Worm (Caenorhabditis elegans): Measurements from ENCODE around the gene F26F12.8.
A peak's percentile ranks its signal among the peaks of the same experiment; 100 is the strongest.

The F26F12.8 gene

DNA sequence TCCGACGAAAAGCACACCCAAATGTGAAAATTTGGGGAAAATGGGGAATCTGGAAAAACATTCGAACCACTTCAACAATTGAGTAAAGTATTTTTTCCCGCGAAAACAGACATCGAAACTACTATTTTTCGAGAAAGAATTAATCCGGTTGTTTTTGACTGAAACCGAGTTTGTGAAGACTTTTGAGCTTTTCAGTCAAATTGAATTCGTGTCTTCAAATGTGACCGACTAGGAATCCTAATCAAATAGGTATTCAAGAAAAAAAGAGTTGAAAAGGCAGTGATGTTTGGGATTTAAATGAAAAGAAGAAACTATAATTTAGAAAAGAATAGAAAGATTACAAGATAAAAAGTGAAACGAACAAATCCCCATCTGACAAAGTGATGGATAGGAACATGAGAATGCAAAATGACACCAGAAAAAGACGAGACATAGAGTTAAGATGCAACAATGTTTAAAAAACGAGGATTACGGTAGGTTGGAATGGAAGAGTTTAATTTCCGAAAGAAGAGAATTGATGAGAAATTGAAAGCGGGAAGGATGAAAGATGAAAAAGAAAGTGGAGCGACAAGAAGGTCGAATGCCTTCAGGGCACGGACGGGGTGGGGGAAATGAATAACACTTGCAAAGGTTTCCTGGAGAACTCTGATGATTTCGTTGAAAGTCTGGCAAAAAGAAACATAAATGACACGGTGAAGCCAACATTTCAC lies at the start of gene F26F12.8:
TSS of gene F26F12.8 (minus strand) at position 51 of the 710 bp plus-strand sequence.
- no peak for TF ChIP-seq fkh-10 (GFP tag; optimal IDR thresholded peaks at IDR 0.05)
- no peak for TF ChIP-seq R02D3.7 (tag; optimal IDR thresholded peaks at IDR 0.05)
- TF ChIP-seq elt-1 (tag; optimal IDR thresholded peaks at IDR 0.05): peak; percentile 58
- no peak for TF ChIP-seq sea-2 (GFP tag; optimal IDR thresholded peaks at IDR 0.05)

DNA sequence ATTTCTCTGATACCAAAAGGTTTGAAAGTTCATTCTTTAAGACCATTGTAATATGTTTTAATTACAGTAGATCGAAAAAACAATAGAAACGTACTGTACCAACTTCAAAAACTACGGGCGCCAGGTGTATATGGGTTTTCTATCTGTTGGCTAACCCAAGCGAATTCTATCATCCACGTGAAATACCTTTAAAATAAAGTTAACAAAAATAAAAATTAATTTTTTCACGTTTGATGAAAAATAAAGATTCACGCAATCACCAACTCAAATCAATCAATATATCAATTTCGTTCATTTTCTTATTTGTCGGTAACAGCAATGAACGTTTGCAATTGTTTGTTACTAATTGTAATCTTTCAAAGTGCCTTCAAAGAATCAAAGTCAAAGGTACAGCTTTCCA lies 44.8 kb upstream of the F26F12.8 start, which contains the start of gene C04E6.4:
TSS of gene C04E6.4 (plus strand) at position 301 of the 400 bp plus-strand sequence.
- TF ChIP-seq nhr-11 (tag; optimal IDR thresholded peaks at IDR 0.05) (no peak), nhr-12 (tag; optimal IDR thresholded peaks at IDR 0.05) (no peak), daf-12 (tag; optimal IDR thresholded peaks at IDR 0.05) (no peak), pha-4 (tag; optimal IDR thresholded peaks at IDR 0.05) (no peak), nhr-28 (tag; optimal IDR thresholded peaks at IDR 0.05) (no peak), lin-15B (tag; optimal IDR thresholded peaks at IDR 0.05) (no peak), ceh-9 (tag; optimal IDR thresholded peaks at IDR 0.05) (no peak), R02D3.7 (tag; optimal IDR thresholded peaks at IDR 0.05) (no peak), jun-1 (tag; optimal IDR thresholded peaks at IDR 0.05) (no peak), aly-2 (tag; optimal IDR thresholded peaks at IDR 0.05) (no peak), mdl-1 (tag; optimal IDR thresholded peaks at IDR 0.05) (no peak), elt-1 (tag; optimal IDR thresholded peaks at IDR 0.05) (no peak), unc-39 (tag; optimal IDR thresholded peaks at IDR 0.05) (no peak), lin-39 (tag; optimal IDR thresholded peaks at IDR 0.05) (no peak), tbx-2 (tag; optimal IDR thresholded peaks at IDR 0.05) (no peak), ztf-4 (tag; optimal IDR thresholded peaks at IDR 0.05) (no peak), nfya-1 (tag; optimal IDR thresholded peaks at IDR 0.05; ENCODE audit: insufficient read depth) (no peak), pqm-1 (tag; optimal IDR thresholded peaks at IDR 0.05) (no peak), mml-1 (tag; optimal IDR thresholded peaks at IDR 0.05) (no peak)

DNA sequence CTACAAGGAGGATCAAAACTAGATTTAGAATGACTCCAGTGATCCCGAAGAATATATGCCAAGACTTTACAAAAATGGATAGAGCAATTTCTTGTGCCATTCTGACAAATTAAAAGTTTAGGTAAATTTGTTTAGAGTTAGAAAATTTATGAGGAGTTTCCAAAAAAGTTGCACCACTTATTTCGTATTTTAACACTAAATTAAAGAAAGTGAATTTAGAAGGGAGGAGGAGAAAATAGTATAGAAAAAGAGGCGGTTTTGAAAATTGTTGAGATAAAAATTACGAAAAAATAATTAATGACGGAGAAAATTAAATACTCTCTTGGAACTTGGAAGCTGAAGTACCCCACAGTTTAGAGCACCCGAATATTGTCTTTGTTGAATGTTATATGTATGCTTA lies 43.9 kb upstream of the F26F12.8 start, which contains the start of gene srd-15:
TSS of gene srd-15 (minus strand) at position 101 of the 400 bp plus-strand sequence.
- no peak for TF ChIP-seq ztf-4 (tag; optimal IDR thresholded peaks at IDR 0.05)
- TF ChIP-seq ceh-9 (tag; optimal IDR thresholded peaks at IDR 0.05): no peak
- TF ChIP-seq nhr-28 (tag; optimal IDR thresholded peaks at IDR 0.05): no peak
- TF ChIP-seq egl-5 (tag; optimal IDR thresholded peaks at IDR 0.05): no peak
- no peak for TF ChIP-seq ceh-82 (tag; optimal IDR thresholded peaks at IDR 0.05)
- no peak for TF ChIP-seq aly-2 (tag; optimal IDR thresholded peaks at IDR 0.05)
- TF ChIP-seq zag-1 (tag; optimal IDR thresholded peaks at IDR 0.05): no peak
- no peak for TF ChIP-seq nhr-67 (tag; optimal IDR thresholded peaks at IDR 0.05)
- TF ChIP-seq egl-27 (tag; optimal IDR thresholded peaks at IDR 0.05): no peak
- no peak for TF ChIP-seq R02D3.7 (tag; optimal IDR thresholded peaks at IDR 0.05)
- TF ChIP-seq nhr-237 (tag; optimal IDR thresholded peaks at IDR 0.05): no peak

DNA sequence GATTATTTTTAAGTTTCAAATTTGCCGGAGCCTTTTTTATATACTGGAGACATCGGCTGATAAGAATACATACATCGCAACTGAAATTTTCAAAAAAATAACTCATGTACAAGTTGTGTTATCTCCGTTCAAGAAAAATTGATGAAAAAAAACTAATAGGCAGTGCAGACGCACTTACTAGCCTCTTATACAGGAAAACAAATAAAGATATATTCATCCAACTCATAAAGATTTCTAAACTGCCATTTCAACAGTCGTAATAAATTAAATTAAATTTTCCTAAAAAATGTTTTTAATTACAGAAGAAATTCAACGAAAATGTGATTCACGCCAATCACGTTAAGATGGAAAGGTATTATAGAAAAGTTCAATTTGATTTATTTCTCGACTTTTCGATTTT lies 39.5 kb upstream of the F26F12.8 start, which contains the start of gene C04E6.5:
TSS of gene C04E6.5 (plus strand) at position 301 of the 400 bp plus-strand sequence.
- TF ChIP-seq snpc-4 (tag; optimal IDR thresholded peaks at IDR 0.05) (no peak), unc-39 (tag; optimal IDR thresholded peaks at IDR 0.05) (no peak), egl-27 (tag; optimal IDR thresholded peaks at IDR 0.05) (no peak), ceh-82 (tag; optimal IDR thresholded peaks at IDR 0.05) (no peak), nhr-76 (tag; optimal IDR thresholded peaks at IDR 0.05) (no peak), nhr-11 (tag; optimal IDR thresholded peaks at IDR 0.05) (no peak)

DNA sequence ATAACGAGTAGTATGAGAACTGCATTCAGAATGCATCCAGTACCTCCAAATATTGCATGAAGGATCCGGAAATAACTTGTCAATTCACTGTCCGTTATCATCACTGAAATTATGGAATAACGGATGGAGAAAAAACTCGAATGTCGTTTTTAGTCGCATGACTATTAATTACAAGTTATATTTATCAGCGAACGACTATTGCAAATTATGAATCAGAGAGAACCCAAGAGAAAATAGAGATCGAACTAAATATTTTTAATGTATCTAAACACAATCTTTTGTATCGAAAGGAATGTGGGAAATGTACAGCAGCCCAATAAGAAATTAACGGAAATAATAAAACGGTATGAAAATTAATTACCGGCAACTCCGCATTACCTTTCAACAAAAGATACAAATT lies 37.6 kb upstream of the F26F12.8 start, which contains the start of gene srd-16:
TSS of gene srd-16 (minus strand) at position 101 of the 400 bp plus-strand sequence.
- TF ChIP-seq elt-1 (tag; optimal IDR thresholded peaks at IDR 0.05) (no peak), nhr-28 (tag; optimal IDR thresholded peaks at IDR 0.05) (no peak), ama-1 (optimal IDR thresholded peaks at IDR 0.05) (no peak), tbx-2 (tag; optimal IDR thresholded peaks at IDR 0.05) (no peak), R02D3.7 (tag; optimal IDR thresholded peaks at IDR 0.05) (no peak), ceh-82 (tag; optimal IDR thresholded peaks at IDR 0.05) (no peak), ztf-11 (tag; optimal IDR thresholded peaks at IDR 0.05) (no peak)

DNA sequence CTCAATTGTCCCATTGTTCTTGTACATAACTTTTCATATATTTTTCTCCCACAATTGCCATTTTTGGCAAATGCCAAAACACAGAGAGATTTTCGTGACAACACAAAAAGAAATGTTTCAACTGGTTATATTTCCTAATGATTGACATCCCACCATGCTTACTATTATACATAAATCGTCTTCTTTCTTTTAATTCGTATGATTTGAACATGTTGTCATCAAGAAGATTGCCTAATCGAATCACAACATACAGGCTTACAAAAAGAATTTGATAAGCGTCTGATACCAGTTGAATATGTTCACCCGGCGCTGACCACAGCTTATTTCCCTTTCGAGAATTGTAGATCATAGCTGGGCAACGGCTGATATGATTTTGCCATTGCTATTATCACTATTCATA lies 32.7 kb upstream of the F26F12.8 start, which contains the start of gene grd-9:
TSS of gene grd-9 (plus strand) at position 301 of the 400 bp plus-strand sequence.
- TF ChIP-seq lin-15B (tag; optimal IDR thresholded peaks at IDR 0.05): no peak
- no peak for TF ChIP-seq ceh-28 (tag; optimal IDR thresholded peaks at IDR 0.05)
